Fruit fly (Drosophila melanogaster) whole organism: ENCODE data around the gene bab2.

Source experiments
- CG8478 ChIP-seq: fragments of >200 bp; optimal IDR thresholded peaks from 2 replicates; lab custom pipeline; 2018; ENCODE audit warnings: inconsistent platforms
- EcR ChIP-seq, 2 experiments: fragments of >200 bp; optimal IDR thresholded peaks; 2 replicates each; lab custom pipeline; 2017; ENCODE audit warnings: missing biosample characterization in 2 of 2, missing genetic modification characterization in 2 of 2, missing genetic modification reagents in 2 of 2
- usp ChIP-seq: fragments of >200 bp; optimal IDR thresholded peaks from 2 replicates; lab custom pipeline; 2017; ENCODE audit warnings: missing biosample characterization, missing genetic modification characterization, mixed read lengths

DNA sequence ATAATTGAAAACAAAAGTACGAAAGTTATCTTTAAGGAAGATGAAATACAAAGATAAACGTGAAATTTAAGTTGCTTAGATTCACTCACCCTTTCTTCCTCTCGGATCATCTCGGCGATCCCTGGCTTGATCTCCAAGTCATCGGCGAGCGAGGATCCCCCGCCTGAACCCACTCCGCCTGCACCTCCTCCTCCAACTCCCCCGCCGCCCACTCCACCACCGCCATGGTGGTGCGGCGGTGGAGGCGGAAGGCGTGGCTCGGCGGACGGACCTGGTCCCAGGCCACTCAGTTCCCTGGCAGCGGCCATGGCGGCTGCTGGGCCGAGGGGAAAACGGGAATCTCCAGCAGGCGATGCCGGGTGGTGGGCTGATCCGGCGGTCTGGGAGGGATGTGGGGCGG, 78.1 kb downstream of the bab2 start:
- TF ChIP-seq CG8478: no peak
- TF ChIP-seq usp (GFP tag; lab: Kevin White, UChicago): no peak
- no peak for TF ChIP-seq EcR (GFP tag; optimal IDR thresholded peaks at IDR 0.05; lab: Kevin White, UChicago)
